Fruit fly (Drosophila melanogaster) whole organism, embryonic: ENCODE data around the gene mRpL10.
A peak's percentile ranks its signal among the peaks of the same experiment; 100 is the strongest.

ENCODE experiments used
- CG10147 ChIP-seq: fragments of 200-800 bp; sonication (Bioruptor generic); optimal IDR thresholded peaks from 2 replicates; lab custom pipeline; 2019; ENCODE audit warnings: missing biosample characterization, mild to moderate bottlenecking, missing genetic modification characterization, moderate library complexity
- CG10267 ChIP-seq: fragments of 200-800 bp; sonication (Bioruptor generic); optimal IDR thresholded peaks from 2 replicates; lab custom pipeline; 2018; ENCODE audit warnings: missing biosample characterization, mild to moderate bottlenecking, missing genetic modification characterization, moderate library complexity
- CG10543 ChIP-seq: fragments of 200-800 bp; sonication (Bioruptor generic); optimal IDR thresholded peaks from 3 replicates; lab custom pipeline; 2017; ENCODE audit warnings: missing biosample characterization, mild to moderate bottlenecking, missing genetic modification characterization, moderate library complexity
- CG12769 ChIP-seq: fragments of 200-800 bp; sonication (Bioruptor generic); optimal IDR thresholded peaks from 2 replicates; lab custom pipeline; 2019; ENCODE audit warnings: missing biosample characterization, mild to moderate bottlenecking, missing genetic modification characterization, moderate library complexity
- CG13624 ChIP-seq: fragments of 200-800 bp; sonication (Bioruptor generic); optimal IDR thresholded peaks from 2 replicates; lab custom pipeline; 2016; ENCODE audit warnings: missing biosample characterization, missing genetic modification characterization
- CG14710 ChIP-seq: fragments of 200-800 bp; sonication (Bioruptor generic); optimal IDR thresholded peaks from 3 replicates; lab custom pipeline; 2019; ENCODE audit warnings: missing biosample characterization, mild to moderate bottlenecking, missing genetic modification characterization, moderate library complexity
- CG15514 ChIP-seq: fragments of 200-800 bp; sonication (Bioruptor generic); optimal IDR thresholded peaks from 3 replicates; lab custom pipeline; 2017; ENCODE audit warnings: missing biosample characterization, missing genetic modification characterization, mild to moderate bottlenecking, moderate library complexity, missing genetic modification reagents
- CG1603 ChIP-seq: fragments of 200-800 bp; sonication (Bioruptor generic); optimal IDR thresholded peaks from 2 replicates; lab custom pipeline; 2019; ENCODE audit warnings: missing biosample characterization, mild to moderate bottlenecking, missing genetic modification characterization, moderate library complexity
- CG18262 ChIP-seq: fragments of 200-800 bp; optimal IDR thresholded peaks from 3 replicates; lab custom pipeline; 2019; ENCODE audit warnings: missing biosample characterization, mild to moderate bottlenecking, missing genetic modification characterization, moderate library complexity
- CG3281 ChIP-seq: fragments of 200-800 bp; sonication (Bioruptor generic); optimal IDR thresholded peaks from 3 replicates; lab custom pipeline; 2017; ENCODE audit warnings: missing biosample characterization, mild to moderate bottlenecking, missing genetic modification characterization
- CG5180 ChIP-seq: fragments of 200-800 bp; sonication (Bioruptor generic); optimal IDR thresholded peaks from 3 replicates; lab custom pipeline; 2017; ENCODE audit warnings: missing biosample characterization, missing genetic modification characterization, mild to moderate bottlenecking, moderate library complexity, missing genetic modification reagents
- CG7745 ChIP-seq: fragments of 200-800 bp; sonication (Bioruptor generic); optimal IDR thresholded peaks from 2 replicates; lab custom pipeline; 2018; ENCODE audit warnings: missing biosample characterization, mild to moderate bottlenecking, missing genetic modification characterization, moderate library complexity
- CG8388 ChIP-seq: fragments of 200-800 bp; sonication (Bioruptor generic); optimal IDR thresholded peaks from 2 replicates; lab custom pipeline; 2019; ENCODE audit warnings: missing biosample characterization, mild to moderate bottlenecking, missing genetic modification characterization, moderate library complexity
- CG8478 ChIP-seq: fragments of >200 bp; optimal IDR thresholded peaks from 2 replicates; lab custom pipeline; 2018
- CG9437 ChIP-seq: fragments of 200-800 bp; sonication (Bioruptor generic); optimal IDR thresholded peaks from 2 replicates; lab custom pipeline; 2018; ENCODE audit warnings: missing biosample characterization, mild to moderate bottlenecking, missing genetic modification characterization
- CG9932 ChIP-seq: fragments of 200-800 bp; sonication (Bioruptor generic); IDR thresholded peaks from 2 replicates; pipeline ENCODE4 v1.3.6; 2022; ENCODE audit warnings: missing biosample characterization, missing genetic modification characterization
- CHES-1-like ChIP-seq: fragments of 200-800 bp; sonication (Bioruptor generic); optimal IDR thresholded peaks from 2 replicates; lab custom pipeline; 2016; ENCODE audit warnings: missing biosample characterization, missing genetic modification characterization
- CrebB ChIP-seq: fragments of 200-800 bp; sonication (Bioruptor generic); optimal IDR thresholded peaks from 3 replicates; lab custom pipeline; 2018; ENCODE audit warnings: missing biosample characterization, mild to moderate bottlenecking, missing genetic modification characterization
- D ChIP-seq, 2 experiments: fragments of 200-800 bp in 1 of 2; fragments of >200 bp in 1 of 2; sonication (Bioruptor generic) in 1 of 2; optimal IDR thresholded peaks; 2 replicates in 1 of 2; 3 replicates in 1 of 2; lab custom pipeline; 2017; ENCODE audit warnings: mild to moderate bottlenecking in 1 of 2, missing biosample characterization in 1 of 2, missing genetic modification characterization in 1 of 2, missing genetic modification reagents in 1 of 2
- Dp ChIP-seq: fragments of 200-800 bp; sonication (Bioruptor generic); optimal IDR thresholded peaks from 2 replicates; lab custom pipeline; 2018; ENCODE audit warnings: missing biosample characterization, mild to moderate bottlenecking, missing genetic modification characterization, moderate library complexity
- Ets97D ChIP-seq: fragments of 200-800 bp; sonication (Bioruptor generic); optimal IDR thresholded peaks from 3 replicates; lab custom pipeline; 2016; ENCODE audit warnings: missing biosample characterization, missing genetic modification characterization
- H15 ChIP-seq: fragments of 200-800 bp; sonication (Bioruptor generic); IDR thresholded peaks from 3 replicates; pipeline ENCODE4 v1.3.6; 2022; ENCODE audit warnings: missing biosample characterization, missing genetic modification characterization
- Hmr ChIP-seq: fragments of 200-800 bp; sonication (Bioruptor generic); optimal IDR thresholded peaks from 3 replicates; lab custom pipeline; 2017; ENCODE audit warnings: mild to moderate bottlenecking, missing biosample characterization, missing genetic modification reagents, missing genetic modification characterization
- Lim3 ChIP-seq: fragments of 200-800 bp; sonication (Bioruptor generic); IDR thresholded peaks from 2 replicates; pipeline ENCODE4 v1.3.6; 2022; ENCODE audit warnings: missing biosample characterization, missing genetic modification characterization
- MESR4 ChIP-seq: fragments of 200-800 bp; sonication (Bioruptor generic); optimal IDR thresholded peaks from 2 replicates; lab custom pipeline; 2018; ENCODE audit warnings: missing biosample characterization, mild to moderate bottlenecking, missing genetic modification characterization, moderate library complexity
- Max ChIP-seq: fragments of 200-800 bp; sonication (Bioruptor generic); optimal IDR thresholded peaks from 2 replicates; lab custom pipeline; 2016; ENCODE audit warnings: missing biosample characterization, mild to moderate bottlenecking, missing genetic modification characterization
- Med ChIP-seq: fragments of 200-800 bp; sonication (Bioruptor generic); peaks from one replicate; lab custom pipeline; 2016; ENCODE audit warnings: missing biosample characterization, missing genetic modification characterization, mild to moderate bottlenecking, inconsistent platforms, moderate library complexity
- Neu2 ChIP-seq: fragments of 200-800 bp; sonication (Bioruptor generic); optimal IDR thresholded peaks from 3 replicates; lab custom pipeline; 2016; ENCODE audit warnings: missing biosample characterization, missing genetic modification characterization, borderline replicate concordance
- Pdp1 ChIP-seq, 2 experiments: fragments of 200-800 bp; sonication (Bioruptor generic); optimal IDR thresholded peaks; 3 replicates each; lab custom pipeline; 2016; ENCODE audit warnings: missing biosample characterization in 2 of 2, missing genetic modification characterization in 2 of 2, mild to moderate bottlenecking in 1 of 2, moderate library complexity in 1 of 2
- Ravus ChIP-seq: fragments of 200-800 bp; sonication (Bioruptor generic); IDR thresholded peaks from 2 replicates; pipeline ENCODE4 v1.3.6; 2022; ENCODE audit warnings: missing biosample characterization, missing genetic modification characterization
- YL-1 ChIP-seq: fragments of 200-800 bp; sonication (Bioruptor generic); optimal IDR thresholded peaks from 3 replicates; lab custom pipeline; 2017; ENCODE audit warnings: missing biosample characterization, mild to moderate bottlenecking, missing genetic modification characterization
- bigmax ChIP-seq: fragments of 200-800 bp; sonication (Bioruptor generic); optimal IDR thresholded peaks from 2 replicates; lab custom pipeline; 2018; ENCODE audit warnings: missing biosample characterization, mild to moderate bottlenecking, missing genetic modification characterization
- cad ChIP-seq: fragments of >200 bp; optimal IDR thresholded peaks from 2 replicates; lab custom pipeline; 2017; ENCODE audit warnings: missing biosample characterization, missing genetic modification characterization
- corto ChIP-seq: fragments of 200-800 bp; sonication (Bioruptor generic); optimal IDR thresholded peaks from 2 replicates; lab custom pipeline; 2016; ENCODE audit warnings: missing biosample characterization, mild to moderate bottlenecking, missing genetic modification characterization, moderate library complexity
- crp ChIP-seq, 2 experiments: fragments of 200-800 bp; sonication (Bioruptor generic); optimal IDR thresholded peaks; 2 replicates in 1 of 2; 3 replicates in 1 of 2; lab custom pipeline; 2017; ENCODE audit warnings: missing biosample characterization in 2 of 2, missing genetic modification characterization in 2 of 2, mild to moderate bottlenecking in 1 of 2, moderate library complexity in 1 of 2
- danr ChIP-seq: fragments of 200-800 bp; sonication (Bioruptor generic); IDR thresholded peaks from 2 replicates; pipeline ENCODE4 v1.3.6; 2022; ENCODE audit warnings: missing biosample characterization, missing genetic modification characterization
- hb ChIP-seq: fragments of 200-800 bp; sonication (Bioruptor generic); IDR thresholded peaks from 3 replicates; pipeline ENCODE4 v1.3.6; 2022; ENCODE audit warnings: missing biosample characterization, missing genetic modification characterization; ENCODE audit not compliant: partially characterized antibody
- her ChIP-seq: fragments of 200-800 bp; sonication (Bioruptor generic); optimal IDR thresholded peaks from 2 replicates; lab custom pipeline; 2016; ENCODE audit warnings: missing biosample characterization, missing genetic modification characterization
- lmd ChIP-seq: fragments of 200-800 bp; sonication (Bioruptor generic); IDR thresholded peaks from 2 replicates; pipeline ENCODE4 v1.3.6; 2022; ENCODE audit warnings: missing biosample characterization, missing genetic modification characterization
- nmo ChIP-seq: fragments of 200-800 bp; sonication (Bioruptor generic); optimal IDR thresholded peaks from 2 replicates; lab custom pipeline; 2018; ENCODE audit warnings: missing biosample characterization, mild to moderate bottlenecking, missing genetic modification characterization, moderate library complexity
- onecut ChIP-seq: fragments of 200-800 bp; sonication (Bioruptor generic); IDR thresholded peaks from 2 replicates; pipeline ENCODE4 v1.3.6; 2022; ENCODE audit warnings: missing biosample characterization, missing genetic modification characterization
- pzg ChIP-seq: fragments of 200-800 bp; sonication (Bioruptor generic); optimal IDR thresholded peaks from 3 replicates; lab custom pipeline; 2018; ENCODE audit warnings: missing biosample characterization, mild to moderate bottlenecking, missing genetic modification characterization, moderate library complexity
- run ChIP-seq: fragments of 200-800 bp; sonication (Bioruptor generic); optimal IDR thresholded peaks from 3 replicates; lab custom pipeline; 2018; ENCODE audit warnings: missing biosample characterization, mild to moderate bottlenecking, missing genetic modification characterization
- schlank ChIP-seq: fragments of 200-800 bp; sonication (Bioruptor generic); optimal IDR thresholded peaks from 2 replicates; lab custom pipeline; 2018; ENCODE audit warnings: missing biosample characterization, mild to moderate bottlenecking, missing genetic modification characterization
- sug ChIP-seq: fragments of 200-800 bp; optimal IDR thresholded peaks from 2 replicates; lab custom pipeline; 2019; ENCODE audit warnings: missing biosample characterization, mild to moderate bottlenecking, missing genetic modification characterization, moderate library complexity
- trem ChIP-seq: fragments of 200-800 bp; optimal IDR thresholded peaks from 3 replicates; lab custom pipeline; 2019; ENCODE audit warnings: missing biosample characterization, mild to moderate bottlenecking, missing genetic modification characterization, moderate library complexity

The mRpL10 gene

dm6 chr2L:203529-204127, at the start of gene mRpL10 (continued):
- TF ChIP-seq sug (tag; lab: Kevin White, UChicago) (no peak), CG18262 (tag; lab: Kevin White, UChicago) (peak; percentile 39), Ets97D (GFP tag; lab: Kevin White, UChicago) (peak; percentile 52), Ravus (GFP tag; lab: Robert Waterston, UW) (no peak), CG8388 (GFP tag; lab: Kevin White, UChicago) (no peak), schlank (tag; lab: Kevin White, UChicago) (no peak), CG10267 (tag; lab: Kevin White, UChicago) (peak; percentile 65), Med (GFP tag; lab: Kevin White, UChicago) (no peak), cad (no peak), hb (peak; percentile 81), run (tag; lab: Kevin White, UChicago) (no peak)
- TF ChIP-seq, all 482 proteins: peak for 110

- TF ChIP-seq CG7745 (tag; lab: Kevin White, UChicago) (peak; percentile 15), YL-1 (GFP tag; lab: Kevin White, UChicago) (peak; percentile 55), CG15514 (peak; percentile 54), CG9437 (GFP tag; lab: Kevin White, UChicago) (peak; percentile 16), Med (GFP tag; lab: Kevin White, UChicago) (peak; percentile 85), Dp (GFP tag; lab: Kevin White, UChicago) (peak; percentile 38), corto (GFP tag; lab: Kevin White, UChicago) (no peak), CG10147 (GFP tag; lab: Kevin White, UChicago) (no peak), her (GFP tag; lab: Kevin White, UChicago) (peak; percentile 10), Pdp1 (GFP tag; optimal IDR thresholded peaks at IDR 0.05; lab: Kevin White, UChicago) (peak in 1 of 2 experiments; percentile 99), onecut (GFP tag; lab: Robert Waterston, UW) (peak; percentile 14; the same call in 1 of the 2 replicates), crp (GFP tag; optimal IDR thresholded peaks at IDR 0.05; lab: Kevin White, UChicago) (peak; percentile 54 to 92), Neu2 (GFP tag; lab: Kevin White, UChicago) (peak; percentile 8), Max (GFP tag; lab: Kevin White, UChicago) (peak; percentile 27), CG14710 (peak; percentile 5), CG12769 (tag; lab: Kevin White, UChicago) (peak; percentile 4), nmo (GFP tag; lab: Kevin White, UChicago) (peak; percentile 6), CG10543 (GFP tag; lab: Kevin White, UChicago) (peak; percentile 9), CG1603 (peak; percentile 14), Hmr (GFP tag; lab: Kevin White, UChicago) (peak; percentile 9), CrebB (tag; lab: Kevin White, UChicago) (peak; percentile 15), trem (tag; lab: Kevin White, UChicago) (peak; percentile 17), CG8478 (lab: Kevin White, UChicago) (no peak), MESR4 (peak; percentile 81), sug (tag; lab: Kevin White, UChicago) (peak; percentile 16), pzg (peak; percentile 50), CG10267 (tag; lab: Kevin White, UChicago) (peak; percentile 95), CG5180 (GFP tag; lab: Kevin White, UChicago) (no peak), D (optimal IDR thresholded peaks at IDR 0.05; lab: Kevin White, UChicago) (peak; percentile 83), D (GFP tag; optimal IDR thresholded peaks at IDR 0.05; lab: Kevin White, UChicago) (no peak), CG9932 (GFP tag; lab: Robert Waterston, UW) (no peak), Lim3 (GFP tag; lab: Robert Waterston, UW) (no peak), CG13624 (GFP tag; lab: Kevin White, UChicago) (no peak), lmd (GFP tag; lab: Robert Waterston, UW) (no peak), CHES-1-like (GFP tag; lab: Kevin White, UChicago) (peak; percentile 38), bigmax (GFP tag; lab: Kevin White, UChicago) (no peak), danr (GFP tag; lab: Robert Waterston, UW) (no peak), H15 (GFP tag; lab: Robert Waterston, UW) (no peak), CG3281 (GFP tag; lab: Kevin White, UChicago) (no peak)
Measured at dm6 chr2L:155215-155712, 48.3 kb upstream of the mRpL10 start, which contains the start of gene Pus10. Gene Pus10, minus strand, starts transcription at chr2L:155305.
